Worm (Caenorhabditis elegans) whole organism, L4 larva: Measurements from ENCODE around the gene unc-30.

Source experiments
- lin-13 ChIP-seq: fragments of 150-350 bp; optimal IDR thresholded peaks from 2 replicates; lab custom pipeline; 2014; ENCODE audit warnings: missing biosample characterization, missing genetic modification reagents, missing genetic modification characterization
- zip-11 ChIP-seq: fragments of 200-800 bp; sonication (Bioruptor generic); IDR thresholded peaks from 2 replicates; pipeline ENCODE4 v1.3.6; 2022; ENCODE audit warnings: missing genetic modification characterization, missing compliant biosample characterization

ce11 chrIV:13127720-13128119, 8.9 kb downstream of the unc-30 start:
- TF ChIP-seq lin-13 (GFP tag; lab: Kevin White, UChicago) = no peak
- TF ChIP-seq zip-11 = no peak
